Worm (Caenorhabditis elegans): Measurements from ENCODE around the gene C09H10.5.

DNA sequence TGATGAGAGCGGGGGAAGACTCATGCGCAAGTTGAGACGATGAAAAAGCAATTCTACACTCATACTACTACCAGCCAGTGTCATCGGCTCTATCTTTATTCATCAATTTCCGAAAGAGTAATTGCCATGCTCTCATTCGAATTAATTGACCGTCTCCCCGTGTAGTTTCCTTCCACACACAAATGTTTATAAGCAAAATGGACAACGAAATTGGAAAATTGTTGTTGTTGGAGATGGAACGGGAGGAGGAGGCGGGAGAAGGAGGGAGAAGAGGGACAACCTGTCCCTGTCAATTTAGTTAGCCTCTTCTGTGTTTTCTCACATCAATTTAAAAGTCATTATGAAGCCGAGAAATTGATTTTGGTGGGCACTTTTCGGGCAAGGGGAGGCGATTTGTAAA is 31.0 kb downstream of the C09H10.5 start:
- no peak for TF ChIP-seq ama-1 (optimal IDR thresholded peaks at IDR 0.05)
- TF ChIP-seq snu-23 (GFP tag; optimal IDR thresholded peaks at IDR 0.05) = no peak
- no peak for TF ChIP-seq fkh-8 (tag; optimal IDR thresholded peaks at IDR 0.05)
